Fruit fly (Drosophila melanogaster): ENCODE measurements around the gene Mur18B.

DNA sequence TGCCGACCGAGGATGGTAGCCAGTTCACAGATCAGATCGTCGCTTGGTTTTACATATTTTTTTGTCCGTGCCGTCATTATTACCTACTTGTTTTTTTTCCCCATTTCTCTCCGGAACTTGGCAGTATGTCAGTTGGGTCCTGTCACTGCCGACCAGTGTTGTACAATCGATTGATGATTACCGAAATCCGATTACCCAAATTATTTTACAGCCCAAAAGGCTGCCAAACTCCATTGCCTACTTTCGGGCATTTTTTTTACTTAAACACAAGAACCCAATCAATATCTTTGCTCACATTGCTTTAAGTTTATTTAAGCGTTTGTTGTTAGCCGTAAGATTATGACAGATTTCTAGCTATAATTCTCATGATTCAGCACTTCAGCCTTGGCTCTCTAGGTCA lies 42.3 kb upstream of the Mur18B start, which contains the start of gene Inx5:
- TF ChIP-seq kay (GFP tag; ENCODE audit: borderline replicate concordance) (no peak), cic (GFP tag; optimal IDR thresholded peaks at IDR 0.05) (no peak), CG7101 (tag; optimal IDR thresholded peaks at IDR 0.05) (no peak), CG5204 (GFP tag; optimal IDR thresholded peaks at IDR 0.05) (no peak), Hr96 (GFP tag; optimal IDR thresholded peaks at IDR 0.05) (no peak), CG1620 (GFP tag; optimal IDR thresholded peaks at IDR 0.05) (no peak)

Measured in whole organism, adult.